Worm (Caenorhabditis elegans): ENCODE results near the gene acr-2.

ce11 chrX:6692896-6693295, 9.5 kb upstream of the acr-2 start:
- TF ChIP-seq snpc-4 (tag; optimal IDR thresholded peaks at IDR 0.05) (no peak), unc-62 (GFP tag; optimal IDR thresholded peaks at IDR 0.05) (no peak), lin-13 (tag; optimal IDR thresholded peaks at IDR 0.05) (no peak), bed-3 (GFP tag; optimal IDR thresholded peaks at IDR 0.05) (no peak), pha-4 (tag; optimal IDR thresholded peaks at IDR 0.05) (no peak), nhr-76 (tag; optimal IDR thresholded peaks at IDR 0.05) (no peak), ztf-11 (tag; optimal IDR thresholded peaks at IDR 0.05) (no peak), elt-3 (tag; optimal IDR thresholded peaks at IDR 0.05) (no peak), tbx-8 (GFP tag; optimal IDR thresholded peaks at IDR 0.05) (no peak), unc-39 (tag; optimal IDR thresholded peaks at IDR 0.05) (no peak), nhr-237 (tag; optimal IDR thresholded peaks at IDR 0.05) (no peak), nhr-28 (tag; optimal IDR thresholded peaks at IDR 0.05) (no peak)
